Fruit fly (Drosophila melanogaster): ENCODE data around the gene chm.

The chm gene

dm6 chr2L:7395813-7396212 lies 16.4 kb upstream of the chm start (continued):
- peak; percentile 37 for TF ChIP-seq CG18619 (GFP tag; optimal IDR thresholded peaks at IDR 0.05)
- TF ChIP-seq CG10209 (GFP tag; optimal IDR thresholded peaks at IDR 0.05), result peak; percentile 58
- TF ChIP-seq nmo (GFP tag; optimal IDR thresholded peaks at IDR 0.05), result peak; percentile 68
- TF ChIP-seq phol (tag; optimal IDR thresholded peaks at IDR 0.05), result peak; percentile 63
- TF ChIP-seq CG14667 (GFP tag; IDR thresholded peaks at IDR 0.05), result peak; percentile 30; the same call in 1 of the 2 replicates
- TF ChIP-seq vfl (GFP tag; optimal IDR thresholded peaks at IDR 0.05), result no peak
- TF ChIP-seq CG9817 (tag; optimal IDR thresholded peaks at IDR 0.05), result peak; percentile 54
- peak; percentile 31; the same call in 1 of the 2 replicates for TF ChIP-seq CG17328 (GFP tag; IDR thresholded peaks at IDR 0.05)
- TF ChIP-seq tin (GFP tag; optimal IDR thresholded peaks at IDR 0.05), result peak; percentile 37
- TF ChIP-seq org-1 (GFP tag; optimal IDR thresholded peaks at IDR 0.05), result peak; percentile 38
- TF ChIP-seq Oaz (GFP tag; IDR thresholded peaks at IDR 0.05), result no peak
- TF ChIP-seq insv (GFP tag; optimal IDR thresholded peaks at IDR 0.05), result no peak
- peak; percentile 72 for TF ChIP-seq ttk (GFP tag; IDR thresholded peaks at IDR 0.05)
- TF ChIP-seq nau (GFP tag; optimal IDR thresholded peaks at IDR 0.05), result no peak
- no peak for TF ChIP-seq fd64A (GFP tag; optimal IDR thresholded peaks at IDR 0.05)
- TF ChIP-seq caup (GFP tag; optimal IDR thresholded peaks at IDR 0.05; ENCODE audit: severe bottlenecking), result peak; percentile 51
- peak; percentile 40; the same call in 1 of the 3 replicates for TF ChIP-seq Mrtf (GFP tag; IDR thresholded peaks at IDR 0.05)
- peak; percentile 38 for TF ChIP-seq CG13775 (GFP tag; optimal IDR thresholded peaks at IDR 0.05)
- TF ChIP-seq CG3065 (GFP tag; optimal IDR thresholded peaks at IDR 0.05), result no peak
- TF ChIP-seq Awh (GFP tag; IDR thresholded peaks at IDR 0.05), result peak; percentile 16; the same call in 1 of the 2 replicates
- TF ChIP-seq gsb (GFP tag; IDR thresholded peaks at IDR 0.05), result 0 out of 2 replicates have a peak, but pooled peaks have one; percentile 43
- TF ChIP-seq CG43689 (GFP tag; IDR thresholded peaks at IDR 0.05), result 0 out of 2 replicates have a peak, but pooled peaks have one; percentile 14
- TF ChIP-seq CG6854 (GFP tag; optimal IDR thresholded peaks at IDR 0.05), result no peak
- peak; percentile 33; the same call in 1 of the 2 replicates for TF ChIP-seq CG3847 (GFP tag; IDR thresholded peaks at IDR 0.05)
- TF ChIP-seq CG10267 (tag; optimal IDR thresholded peaks at IDR 0.05), result peak; percentile 48
- no peak for TF ChIP-seq zen (tag; optimal IDR thresholded peaks at IDR 0.05)
- TF ChIP-seq H15 (GFP tag; IDR thresholded peaks at IDR 0.05), result 0 out of 3 replicates have a peak, but pooled peaks have one; percentile 10
- TF ChIP-seq lmd (GFP tag; IDR thresholded peaks at IDR 0.05), result peak; percentile 68
- peak; percentile 76 for TF ChIP-seq CG13424 (tag; optimal IDR thresholded peaks at IDR 0.05)
- peak; percentile 66 for TF ChIP-seq Meics (GFP tag; optimal IDR thresholded peaks at IDR 0.05)
- TF ChIP-seq Med (GFP tag), result peak; percentile 2
- TF ChIP-seq sug (tag; optimal IDR thresholded peaks at IDR 0.05), result peak; percentile 23
- no peak for TF ChIP-seq CG9797 (GFP tag; optimal IDR thresholded peaks at IDR 0.05)
- peak; percentile 49 for TF ChIP-seq az2 (GFP tag; optimal IDR thresholded peaks at IDR 0.05)
- TF ChIP-seq CG12942 (GFP tag; optimal IDR thresholded peaks at IDR 0.05), result no peak
- TF ChIP-seq CG2129 (GFP tag; IDR thresholded peaks at IDR 0.05; ENCODE audit: partially characterized antibody), result no peak
- no peak for TF ChIP-seq chif (GFP tag; optimal IDR thresholded peaks at IDR 0.05)
- TF ChIP-seq scrt (GFP tag; optimal IDR thresholded peaks at IDR 0.05), result peak; percentile 17
- TF ChIP-seq grau (tag; optimal IDR thresholded peaks at IDR 0.05), result peak; percentile 78
- TF ChIP-seq zfh2 (GFP tag; optimal IDR thresholded peaks at IDR 0.05), result no peak
- TF ChIP-seq slp2 (GFP tag; optimal IDR thresholded peaks at IDR 0.05), result no peak
- peak; percentile 77 for TF ChIP-seq dysf (GFP tag; IDR thresholded peaks at IDR 0.05)
- TF ChIP-seq CG15514 (GFP tag; optimal IDR thresholded peaks at IDR 0.05), result peak; percentile 25
- peak; percentile 44 for TF ChIP-seq CG12104 (GFP tag; optimal IDR thresholded peaks at IDR 0.05)
- TF ChIP-seq CG32532 (GFP tag; IDR thresholded peaks at IDR 0.05), result peak; percentile 24; the same call in 1 of the 2 replicates
- TF ChIP-seq CG12659 (GFP tag; optimal IDR thresholded peaks at IDR 0.05), result peak; percentile 62
- TF ChIP-seq so (GFP tag; IDR thresholded peaks at IDR 0.05), result 0 out of 3 replicates have a peak, but pooled peaks have one; percentile 52
- TF ChIP-seq CG8924 (tag; optimal IDR thresholded peaks at IDR 0.05), result peak; percentile 68
- peak; percentile 47; the same call in 1 of the 2 replicates for TF ChIP-seq CG14014 (GFP tag; IDR thresholded peaks at IDR 0.05)
- peak; percentile 51 for TF ChIP-seq Deaf1 (tag; optimal IDR thresholded peaks at IDR 0.05)

Measured in whole organism, embryonic.